Worm (Caenorhabditis elegans): ENCODE measurements around the gene ooc-3.

DNA sequence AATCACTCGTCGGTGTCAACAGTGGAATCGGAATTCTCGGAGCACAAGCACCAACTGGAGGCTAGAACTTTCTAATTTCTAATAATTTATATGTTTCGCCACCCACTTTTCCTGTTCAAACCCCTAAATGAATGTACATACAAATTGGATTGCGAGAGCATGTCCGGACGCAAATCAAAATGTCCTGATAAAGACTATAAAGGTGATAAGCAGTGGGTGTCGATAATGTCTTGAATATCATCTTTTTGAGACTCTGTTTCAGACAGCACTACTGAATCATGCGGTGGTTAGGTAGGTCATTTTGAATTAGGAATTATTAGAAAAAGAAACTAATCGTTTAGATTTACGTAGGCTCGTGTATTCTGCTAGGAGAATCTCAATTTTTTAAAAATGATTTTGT lies 46.4 kb downstream of the ooc-3 start, which contains the start of gene W02B12.1:
- TF ChIP-seq snpc-4 (tag; optimal IDR thresholded peaks at IDR 0.05): no peak
- no peak for TF ChIP-seq nhr-77 (tag; optimal IDR thresholded peaks at IDR 0.05)
- TF ChIP-seq ZK546.5 (tag; optimal IDR thresholded peaks at IDR 0.05): no peak
- no peak for TF ChIP-seq elt-3 (tag; optimal IDR thresholded peaks at IDR 0.05)
- TF ChIP-seq skn-1 (tag; optimal IDR thresholded peaks at IDR 0.05): peak; percentile 50

All from whole organism, L2 larva.